Fruit fly (Drosophila melanogaster) whole organism, embryonic: ENCODE measurements around the gene CG4613.

ENCODE experiments used
- B-H2 ChIP-seq: fragments of 200-800 bp; sonication (Bioruptor generic); optimal IDR thresholded peaks from 2 replicates; lab custom pipeline; 2018; ENCODE audit warnings: missing biosample characterization, mild to moderate bottlenecking, missing genetic modification characterization
- CG11696 ChIP-seq: fragments of 200-800 bp; sonication (Bioruptor generic); IDR thresholded peaks from 2 replicates; pipeline ENCODE4 v1.3.6; 2022; ENCODE audit warnings: missing biosample characterization, missing genetic modification characterization
- CG12744 ChIP-seq: fragments of 200-800 bp; sonication (Bioruptor generic); optimal IDR thresholded peaks from 2 replicates; lab custom pipeline; 2016; ENCODE audit warnings: missing biosample characterization, missing genetic modification characterization
- CG14860 ChIP-seq: fragments of 200-800 bp; sonication (Bioruptor generic); IDR thresholded peaks from 3 replicates; pipeline ENCODE4 v1.3.6; 2022; ENCODE audit warnings: missing biosample characterization, missing genetic modification characterization; ENCODE audit not compliant: partially characterized antibody
- CG15073 ChIP-seq: fragments of 200-800 bp; sonication (Bioruptor generic); optimal IDR thresholded peaks from 2 replicates; lab custom pipeline; 2016; ENCODE audit warnings: missing biosample characterization, missing genetic modification characterization
- CG15601 ChIP-seq: fragments of 200-800 bp; sonication (Bioruptor generic); optimal IDR thresholded peaks from 3 replicates; lab custom pipeline; 2019; ENCODE audit warnings: missing biosample characterization, mild to moderate bottlenecking, missing genetic modification characterization, moderate library complexity
- CG17359 ChIP-seq: fragments of 200-800 bp; sonication (Bioruptor generic); optimal IDR thresholded peaks from 3 replicates; lab custom pipeline; 2018; ENCODE audit warnings: missing biosample characterization, mild to moderate bottlenecking, missing genetic modification characterization, moderate library complexity
- CG17612 ChIP-seq: fragments of 200-800 bp; sonication (Bioruptor generic); IDR thresholded peaks from 2 replicates; pipeline ENCODE4 v1.3.6; 2022; ENCODE audit warnings: missing biosample characterization, missing genetic modification characterization
- CG1792 ChIP-seq: fragments of 200-800 bp; sonication (Bioruptor generic); optimal IDR thresholded peaks from 2 replicates; lab custom pipeline; 2016; ENCODE audit warnings: missing biosample characterization, missing genetic modification characterization
- CG18476 ChIP-seq: fragments of 200-800 bp; sonication (Bioruptor generic); optimal IDR thresholded peaks from 2 replicates; lab custom pipeline; 2016; ENCODE audit warnings: missing biosample characterization, mild to moderate bottlenecking, missing genetic modification characterization
- CG2712 ChIP-seq: fragments of 200-800 bp; optimal IDR thresholded peaks from 3 replicates; lab custom pipeline; 2019; ENCODE audit warnings: missing biosample characterization, mild to moderate bottlenecking, missing genetic modification characterization, moderate library complexity
- CG31441 ChIP-seq: fragments of 200-800 bp; sonication (Bioruptor generic); IDR thresholded peaks from 2 replicates; pipeline ENCODE4 v1.3.6; 2022; ENCODE audit warnings: missing biosample characterization, missing genetic modification characterization
- CG3281 ChIP-seq: fragments of 200-800 bp; sonication (Bioruptor generic); optimal IDR thresholded peaks from 3 replicates; lab custom pipeline; 2017; ENCODE audit warnings: missing biosample characterization, mild to moderate bottlenecking, missing genetic modification characterization
- CG33213 ChIP-seq: fragments of 200-800 bp; sonication (Bioruptor generic); optimal IDR thresholded peaks from 3 replicates; lab custom pipeline; 2016; ENCODE audit warnings: missing biosample characterization, missing genetic modification characterization
- CG3995 ChIP-seq: fragments of 200-800 bp; sonication (Bioruptor generic); optimal IDR thresholded peaks from 3 replicates; lab custom pipeline; 2016; ENCODE audit warnings: missing biosample characterization, missing genetic modification characterization
- CG4328 ChIP-seq: fragments of 200-800 bp; sonication (Bioruptor generic); optimal IDR thresholded peaks from 3 replicates; lab custom pipeline; 2017; ENCODE audit warnings: missing biosample characterization, missing genetic modification reagents, missing genetic modification characterization
- CG8478 ChIP-seq: fragments of >200 bp; optimal IDR thresholded peaks from 2 replicates; lab custom pipeline; 2018
- CG8765 ChIP-seq: fragments of 200-800 bp; sonication (Bioruptor generic); IDR thresholded peaks from 2 replicates; pipeline ENCODE4 v1.3.6; 2022; ENCODE audit warnings: missing biosample characterization, missing genetic modification characterization
- CrebB ChIP-seq: fragments of 200-800 bp; sonication (Bioruptor generic); optimal IDR thresholded peaks from 3 replicates; lab custom pipeline; 2018; ENCODE audit warnings: missing biosample characterization, mild to moderate bottlenecking, missing genetic modification characterization
- Dp ChIP-seq: fragments of 200-800 bp; sonication (Bioruptor generic); optimal IDR thresholded peaks from 2 replicates; lab custom pipeline; 2018; ENCODE audit warnings: missing biosample characterization, mild to moderate bottlenecking, missing genetic modification characterization, moderate library complexity
- Drgx ChIP-seq: fragments of 200-800 bp; sonication (Bioruptor generic); IDR thresholded peaks from 2 replicates; pipeline ENCODE4 v1.3.6; 2022; ENCODE audit warnings: missing biosample characterization, missing genetic modification characterization
- Ets65A ChIP-seq: fragments of 200-800 bp; sonication (Bioruptor generic); peaks from one replicate; lab custom pipeline; 2016; ENCODE audit warnings: missing biosample characterization, missing genetic modification characterization
- H15 ChIP-seq: fragments of 200-800 bp; sonication (Bioruptor generic); IDR thresholded peaks from 3 replicates; pipeline ENCODE4 v1.3.6; 2022; ENCODE audit warnings: missing biosample characterization, missing genetic modification characterization
- HHEX ChIP-seq: fragments of 200-800 bp; sonication (Bioruptor generic); optimal IDR thresholded peaks from 3 replicates; lab custom pipeline; 2017; ENCODE audit warnings: missing biosample characterization, mild to moderate bottlenecking, missing genetic modification characterization, missing genetic modification reagents
- Hey ChIP-seq: fragments of 200-800 bp; sonication (Bioruptor generic); optimal IDR thresholded peaks from 3 replicates; lab custom pipeline; 2018; ENCODE audit warnings: missing biosample characterization, mild to moderate bottlenecking, missing genetic modification characterization
- Lpt ChIP-seq: fragments of >200 bp; optimal IDR thresholded peaks from 2 replicates; lab custom pipeline; 2018; ENCODE audit warnings: missing biosample characterization, missing genetic modification characterization
- NfI ChIP-seq: fragments of 200-800 bp; sonication (Bioruptor generic); optimal IDR thresholded peaks from 3 replicates; lab custom pipeline; 2018; ENCODE audit warnings: missing biosample characterization, mild to moderate bottlenecking, missing genetic modification characterization, moderate library complexity
- Opbp ChIP-seq: fragments of 200-800 bp; sonication (Bioruptor generic); IDR thresholded peaks from 3 replicates; pipeline ENCODE4 v1.3.6; 2022; ENCODE audit warnings: missing biosample characterization, missing genetic modification characterization; ENCODE audit not compliant: partially characterized antibody
- Stat92E ChIP-seq, 3 experiments: fragments of >200 bp in 2 of 3; fragments of 200-800 bp in 1 of 3; sonication (Bioruptor generic) in 1 of 3; optimal IDR thresholded peaks; 2 replicates each; lab custom pipeline; 2017 to 2019; ENCODE audit warnings: missing biosample characterization in 3 of 3, missing genetic modification characterization in 3 of 3, mild to moderate bottlenecking in 1 of 3, moderate library complexity in 1 of 3
- YL-1 ChIP-seq: fragments of 200-800 bp; sonication (Bioruptor generic); optimal IDR thresholded peaks from 3 replicates; lab custom pipeline; 2017; ENCODE audit warnings: missing biosample characterization, mild to moderate bottlenecking, missing genetic modification characterization
- ap ChIP-seq: fragments of 200-800 bp; sonication (Bioruptor generic); IDR thresholded peaks from 2 replicates; pipeline ENCODE4 v1.3.6; 2022; ENCODE audit warnings: missing biosample characterization, missing genetic modification characterization
- bowl ChIP-seq: fragments of 200-800 bp; sonication (Bioruptor generic); IDR thresholded peaks from 2 replicates; pipeline ENCODE4 v1.3.6; 2022; ENCODE audit warnings: missing biosample characterization, missing genetic modification characterization
- chm ChIP-seq: fragments of 200-800 bp; sonication (Bioruptor generic); IDR thresholded peaks from 2 replicates; pipeline ENCODE4 v1.3.6; 2022; ENCODE audit warnings: missing biosample characterization, missing genetic modification characterization
- da ChIP-seq: fragments of 200-800 bp; sonication (Bioruptor generic); optimal IDR thresholded peaks from 2 replicates; lab custom pipeline; 2016; ENCODE audit warnings: missing biosample characterization, missing genetic modification characterization
- disco-r ChIP-seq: fragments of 200-800 bp; sonication (Bioruptor generic); optimal IDR thresholded peaks from 2 replicates; lab custom pipeline; 2016; ENCODE audit warnings: missing biosample characterization, missing genetic modification characterization
- en ChIP-seq: fragments of 200-800 bp; sonication (Bioruptor generic); optimal IDR thresholded peaks from 2 replicates; lab custom pipeline; 2016; ENCODE audit warnings: missing biosample characterization, missing genetic modification characterization
- fd96Cb ChIP-seq: fragments of 200-800 bp; sonication (Bioruptor generic); optimal IDR thresholded peaks from 2 replicates; lab custom pipeline; 2018; ENCODE audit warnings: missing biosample characterization, mild to moderate bottlenecking, missing genetic modification characterization, moderate library complexity
- her ChIP-seq: fragments of 200-800 bp; sonication (Bioruptor generic); optimal IDR thresholded peaks from 2 replicates; lab custom pipeline; 2016; ENCODE audit warnings: missing biosample characterization, missing genetic modification characterization
- kah ChIP-seq: fragments of 200-800 bp; sonication (Bioruptor generic); optimal IDR thresholded peaks from 2 replicates; lab custom pipeline; 2018; ENCODE audit warnings: missing biosample characterization, mild to moderate bottlenecking, missing genetic modification characterization
- ken ChIP-seq: fragments of 200-800 bp; sonication (Bioruptor generic); IDR thresholded peaks from 3 replicates; pipeline ENCODE4 v1.3.6; 2022; ENCODE audit warnings: missing biosample characterization, missing genetic modification characterization
- luna ChIP-seq: fragments of 200-800 bp; sonication (Bioruptor generic); optimal IDR thresholded peaks from 2 replicates; lab custom pipeline; 2016; ENCODE audit warnings: missing biosample characterization, missing genetic modification characterization
- pfk ChIP-seq: fragments of 200-800 bp; sonication (Bioruptor generic); optimal IDR thresholded peaks from 2 replicates; lab custom pipeline; 2018; ENCODE audit warnings: missing biosample characterization, mild to moderate bottlenecking, missing genetic modification characterization, moderate library complexity
- run ChIP-seq: fragments of 200-800 bp; sonication (Bioruptor generic); optimal IDR thresholded peaks from 3 replicates; lab custom pipeline; 2018; ENCODE audit warnings: missing biosample characterization, mild to moderate bottlenecking, missing genetic modification characterization
- schlank ChIP-seq: fragments of 200-800 bp; sonication (Bioruptor generic); optimal IDR thresholded peaks from 2 replicates; lab custom pipeline; 2018; ENCODE audit warnings: missing biosample characterization, mild to moderate bottlenecking, missing genetic modification characterization
- tap ChIP-seq: fragments of 200-800 bp; optimal IDR thresholded peaks from 3 replicates; lab custom pipeline; 2019; ENCODE audit warnings: missing biosample characterization, mild to moderate bottlenecking, missing genetic modification characterization, moderate library complexity
- tll ChIP-seq, 2 experiments: fragments of 200-800 bp in 1 of 2; fragments of >200 bp in 1 of 2; sonication (Bioruptor generic) in 1 of 2; optimal IDR thresholded peaks; 2 replicates each; lab custom pipeline; 2017 to 2019; ENCODE audit warnings: missing biosample characterization in 2 of 2, missing genetic modification characterization in 2 of 2, mild to moderate bottlenecking in 1 of 2, moderate library complexity in 1 of 2
- vnd ChIP-seq: fragments of 200-800 bp; sonication (Bioruptor generic); IDR thresholded peaks from 3 replicates; pipeline ENCODE4 v1.3.6; 2022; ENCODE audit warnings: missing biosample characterization, missing genetic modification characterization; ENCODE audit not compliant: partially characterized antibody
- vvl ChIP-seq: fragments of 200-800 bp; sonication (Bioruptor generic); IDR thresholded peaks from 2 replicates; pipeline ENCODE4 v1.3.6; 2022; ENCODE audit warnings: missing biosample characterization, missing genetic modification characterization
- zf30C ChIP-seq: fragments of 200-800 bp; sonication (Bioruptor generic); optimal IDR thresholded peaks from 3 replicates; lab custom pipeline; 2018; ENCODE audit warnings: missing biosample characterization, mild to moderate bottlenecking, missing genetic modification characterization
- zfh2 ChIP-seq: fragments of 200-800 bp; sonication (Bioruptor generic); optimal IDR thresholded peaks from 2 replicates; lab custom pipeline; 2016; ENCODE audit warnings: missing biosample characterization, missing genetic modification characterization

The CG4613 gene

dm6 chr3L:14550839-14551415 lies 29.4 kb upstream of the CG4613 start, which contains the start of gene Gbs-70E (continued):
- TF ChIP-seq CG18476, result peak; percentile 74
- TF ChIP-seq da (GFP tag; lab: Kevin White, UChicago), result peak; percentile 85
- TF ChIP-seq CG17359 (tag; lab: Kevin White, UChicago), result peak; percentile 91
- TF ChIP-seq luna, result peak; percentile 81
- TF ChIP-seq CG4328 (GFP tag; lab: Kevin White, UChicago), result peak; percentile 89
- peak; percentile 94 for TF ChIP-seq CrebB (tag; lab: Kevin White, UChicago)
- peak; percentile 85 for TF ChIP-seq NfI
- TF ChIP-seq CG3281 (GFP tag; lab: Kevin White, UChicago), result peak; percentile 91
- TF ChIP-seq tap (tag; lab: Kevin White, UChicago), result peak; percentile 90
- peak; percentile 92 for TF ChIP-seq Drgx (GFP tag; lab: Robert Waterston, UW)
- peak; percentile 90 for TF ChIP-seq CG15601 (tag; lab: Kevin White, UChicago)
- TF ChIP-seq en, result peak; percentile 92
- peak; percentile 41 for TF ChIP-seq CG3995
- TF ChIP-seq fd96Cb (tag; lab: Kevin White, UChicago), result peak; percentile 82
- TF ChIP-seq disco-r (GFP tag; lab: Kevin White, UChicago), result peak; percentile 86
- TF ChIP-seq Stat92E (GFP tag; optimal IDR thresholded peaks at IDR 0.05; lab: Kevin White, UChicago), result peak in 1 of 3 experiments; percentile 98
- peak; percentile 79 for TF ChIP-seq CG33213 (GFP tag; lab: Kevin White, UChicago)
- TF ChIP-seq HHEX (GFP tag; lab: Kevin White, UChicago), result peak; percentile 88
- TF ChIP-seq ken (GFP tag; lab: Robert Waterston, UW), result peak; percentile 85
- no peak for TF ChIP-seq zf30C (GFP tag; lab: Kevin White, UChicago)
- TF ChIP-seq Hey (tag; lab: Kevin White, UChicago), result peak; percentile 71
- TF ChIP-seq CG12744 (GFP tag; lab: Kevin White, UChicago), result peak; percentile 84
- no peak for TF ChIP-seq Opbp
- TF ChIP-seq CG14860 (GFP tag; lab: Robert Waterston, UW), result no peak
- peak in 1 of 2 experiments; percentile 31 for TF ChIP-seq tll (GFP tag; optimal IDR thresholded peaks at IDR 0.05; lab: Kevin White, UChicago)
- peak; percentile 66 for TF ChIP-seq CG17612
- TF ChIP-seq H15 (GFP tag; lab: Robert Waterston, UW), result peak; percentile 82
- TF ChIP-seq Dp (GFP tag; lab: Kevin White, UChicago), result peak; percentile 1
- TF ChIP-seq her, result peak; percentile 92
- TF ChIP-seq CG31441 (GFP tag; lab: Robert Waterston, UW), result peak; percentile 90
- peak; percentile 81 for TF ChIP-seq B-H2 (GFP tag; lab: Kevin White, UChicago)
- TF ChIP-seq vnd, result no peak
- TF ChIP-seq CG2712 (tag; lab: Kevin White, UChicago), result peak; percentile 97
- peak; percentile 82 for TF ChIP-seq kah (GFP tag; lab: Kevin White, UChicago)
- peak; percentile 60 for TF ChIP-seq ap
- peak; percentile 97 for TF ChIP-seq vvl
- peak; percentile 68 for TF ChIP-seq pfk
- peak; percentile 77 for TF ChIP-seq YL-1 (GFP tag; lab: Kevin White, UChicago)
- peak; percentile 94 for TF ChIP-seq Ets65A (GFP tag; lab: Kevin White, UChicago)
- peak; percentile 79 for TF ChIP-seq chm (GFP tag; lab: Robert Waterston, UW)
- peak; percentile 73; the same call in 1 of the 2 replicates for TF ChIP-seq bowl (GFP tag; lab: Robert Waterston, UW)
- TF ChIP-seq CG15073 (GFP tag; lab: Kevin White, UChicago), result peak; percentile 53
- TF ChIP-seq zfh2, result peak; percentile 80
- peak; percentile 64 for TF ChIP-seq CG1792 (GFP tag; lab: Kevin White, UChicago)
- TF ChIP-seq CG8478, result no peak
- TF ChIP-seq schlank (tag; lab: Kevin White, UChicago), result peak; percentile 66
- TF ChIP-seq CG8765 (GFP tag; lab: Robert Waterston, UW), result peak; percentile 75
- peak; percentile 78 for TF ChIP-seq CG11696 (GFP tag; lab: Robert Waterston, UW)
- peak; percentile 92 for TF ChIP-seq run (tag; lab: Kevin White, UChicago)
- no peak for TF ChIP-seq Lpt
